Worm (Caenorhabditis elegans) whole organism, L1 larva: ENCODE measurements around the gene clec-182.

Experiments
- C16A3.4 ChIP-seq: fragments of 150-350 bp; optimal IDR thresholded peaks from 2 replicates; lab custom pipeline; 2014; ENCODE audit warnings: missing biosample characterization, missing genetic modification characterization
- C34B4.2 ChIP-seq: sonication (generic microtip); optimal IDR thresholded peaks from 2 replicates; lab custom pipeline; 2017; ENCODE audit warnings: mild to moderate bottlenecking, missing genetic modification characterization, missing compliant biosample characterization
- F16B12.6 ChIP-seq: fragments of 150-350 bp; optimal IDR thresholded peaks from 2 replicates; lab custom pipeline; 2014; ENCODE audit warnings: missing biosample characterization, missing genetic modification characterization
- alr-1 ChIP-seq: fragments of 200-800 bp; sonication (Bioruptor generic); optimal IDR thresholded peaks from 2 replicates; lab custom pipeline; 2018; ENCODE audit warnings: borderline replicate concordance, mild to moderate bottlenecking, missing genetic modification characterization, missing compliant biosample characterization
- aly-2 ChIP-seq: fragments of 150-350 bp; optimal IDR thresholded peaks from 2 replicates; lab custom pipeline; 2014; ENCODE audit warnings: missing biosample characterization, missing genetic modification characterization
- ama-1 ChIP-seq: fragments of 150-350 bp; optimal IDR thresholded peaks from 2 replicates; lab custom pipeline; 2014
- ceh-8 ChIP-seq: fragments of 200-800 bp; sonication (Bioruptor generic); optimal IDR thresholded peaks from 2 replicates; lab custom pipeline; 2018; ENCODE audit warnings: mild to moderate bottlenecking, missing genetic modification characterization, moderate library complexity, missing compliant biosample characterization
- ceh-88 ChIP-seq: fragments of 200-800 bp; sonication (Bioruptor generic); IDR thresholded peaks from 2 replicates; pipeline ENCODE4 v1.3.6; 2022; ENCODE audit warnings: missing genetic modification characterization, missing compliant biosample characterization
- ceh-90 ChIP-seq: sonication (generic microtip); optimal IDR thresholded peaks from 2 replicates; lab custom pipeline; 2016; ENCODE audit warnings: missing genetic modification characterization, missing compliant biosample characterization
- dpl-1 ChIP-seq, 3 experiments: fragments of 150-350 bp in 2 of 3; sonication (generic microtip) in 1 of 3; optimal IDR thresholded peaks; 2 replicates each; lab custom pipeline; 2014 to 2017; ENCODE audit warnings: missing biosample characterization in 3 of 3, missing genetic modification characterization in 3 of 3, missing genetic modification reagents in 3 of 3
- dsc-1 ChIP-seq: sonication (generic microtip); optimal IDR thresholded peaks from 2 replicates; lab custom pipeline; 2016; ENCODE audit warnings: mild to moderate bottlenecking, missing genetic modification characterization, missing compliant biosample characterization
- efl-1 ChIP-seq, 4 experiments: fragments of 150-350 bp; optimal IDR thresholded peaks in 3 of 4; peaks in 1 of 4; 1 replicate in 1 of 4; 2 replicates in 3 of 4; lab custom pipeline; 2014; ENCODE audit warnings: missing biosample characterization in 2 of 4, missing genetic modification characterization in 2 of 4, missing genetic modification reagents in 2 of 4
- elt-2 ChIP-seq: sonication (generic microtip); optimal IDR thresholded peaks from 2 replicates; lab custom pipeline; 2016; ENCODE audit warnings: missing genetic modification characterization, mild to moderate bottlenecking, inconsistent platforms, missing compliant biosample characterization, missing genetic modification reagents
- ets-5 ChIP-seq: fragments of 200-800 bp; sonication (Bioruptor generic); IDR thresholded peaks from 2 replicates; pipeline ENCODE4 v1.3.6; 2022; ENCODE audit warnings: missing genetic modification characterization, missing compliant biosample characterization
- hpl-2 ChIP-seq: fragments of 150-350 bp; optimal IDR thresholded peaks from 2 replicates; lab custom pipeline; 2014; ENCODE audit warnings: missing biosample characterization, missing genetic modification reagents, missing genetic modification characterization
- isw-1 ChIP-seq: fragments of 200-800 bp; sonication (Bioruptor generic); IDR thresholded peaks from 2 replicates; pipeline ENCODE4 v1.3.6; 2022; ENCODE audit warnings: missing genetic modification characterization, missing compliant biosample characterization
- jun-1 ChIP-seq: fragments of 150-350 bp; optimal IDR thresholded peaks from 2 replicates; lab custom pipeline; 2014; ENCODE audit warnings: missing biosample characterization, missing genetic modification reagents, missing genetic modification characterization
- lin-13 ChIP-seq: fragments of 150-350 bp; optimal IDR thresholded peaks from 2 replicates; lab custom pipeline; 2014; ENCODE audit warnings: missing biosample characterization, missing genetic modification reagents, missing genetic modification characterization
- lin-15B ChIP-seq: fragments of 150-350 bp; sonication (generic microtip); optimal IDR thresholded peaks from 3 replicates; lab custom pipeline; 2014; ENCODE audit warnings: missing biosample characterization, missing genetic modification characterization
- lin-35 ChIP-seq, 2 experiments: fragments of 150-350 bp; optimal IDR thresholded peaks; 2 replicates each; lab custom pipeline; 2014; ENCODE audit warnings: missing biosample characterization in 2 of 2, missing genetic modification characterization in 2 of 2, missing genetic modification reagents in 2 of 2
- lin-39 ChIP-seq: fragments of 150-350 bp; optimal IDR thresholded peaks from 2 replicates; lab custom pipeline; 2014; ENCODE audit warnings: missing biosample characterization, missing genetic modification reagents, missing genetic modification characterization
- lir-3 ChIP-seq: sonication (generic microtip); optimal IDR thresholded peaks from 2 replicates; lab custom pipeline; 2016; ENCODE audit warnings: mild to moderate bottlenecking, missing genetic modification characterization, moderate library complexity, missing compliant biosample characterization; ENCODE audit not compliant: poor library complexity
- mef-2 ChIP-seq: fragments of 150-350 bp; optimal IDR thresholded peaks from 2 replicates; lab custom pipeline; 2014; ENCODE audit warnings: missing biosample characterization, missing genetic modification characterization
- nhr-19 ChIP-seq: fragments of 200-800 bp; sonication (Bioruptor generic); conservative IDR thresholded peaks from 2 replicates; pipeline ENCODE4 v1.3.6; 2022; ENCODE audit warnings: missing genetic modification characterization, missing compliant biosample characterization
- nhr-20 ChIP-seq: sonication (generic microtip); optimal IDR thresholded peaks from 2 replicates; lab custom pipeline; 2016; ENCODE audit warnings: mild to moderate bottlenecking, missing genetic modification characterization, missing compliant biosample characterization
- nhr-28 ChIP-seq: fragments of 150-350 bp; optimal IDR thresholded peaks from 2 replicates; lab custom pipeline; 2014; ENCODE audit warnings: missing biosample characterization, missing genetic modification characterization
- nhr-47 ChIP-seq: sonication (generic microtip); optimal IDR thresholded peaks from 2 replicates; lab custom pipeline; 2016; ENCODE audit warnings: mild to moderate bottlenecking, missing genetic modification characterization, moderate library complexity, missing compliant biosample characterization
- nhr-76 ChIP-seq: sonication (generic microtip); optimal IDR thresholded peaks from 2 replicates; lab custom pipeline; 2017; ENCODE audit warnings: missing biosample characterization, missing genetic modification characterization
- nhr-77 ChIP-seq: fragments of 150-350 bp; optimal IDR thresholded peaks from 2 replicates; lab custom pipeline; 2014; ENCODE audit warnings: missing biosample characterization, missing genetic modification characterization
- nhr-90 ChIP-seq: sonication (generic microtip); optimal IDR thresholded peaks from 2 replicates; lab custom pipeline; 2016; ENCODE audit warnings: mild to moderate bottlenecking, missing genetic modification characterization, missing compliant biosample characterization; ENCODE audit not compliant: poor library complexity
- pax-3 ChIP-seq: fragments of 200-800 bp; sonication (Bioruptor generic); optimal IDR thresholded peaks from 2 replicates; lab custom pipeline; 2018; ENCODE audit warnings: mild to moderate bottlenecking, missing genetic modification characterization, moderate library complexity, missing compliant biosample characterization
- pqm-1 ChIP-seq: sonication (generic microtip); optimal IDR thresholded peaks from 3 replicates; lab custom pipeline; 2017; ENCODE audit warnings: missing biosample characterization, missing genetic modification characterization
- skn-1 ChIP-seq: fragments of 150-350 bp; optimal IDR thresholded peaks from 2 replicates; lab custom pipeline; 2014; ENCODE audit warnings: missing biosample characterization, missing genetic modification characterization
- snpc-4 ChIP-seq: fragments of 150-350 bp; optimal IDR thresholded peaks from 2 replicates; lab custom pipeline; 2014; ENCODE audit warnings: missing biosample characterization, missing genetic modification characterization
- snu-23 ChIP-seq: sonication (generic microtip); optimal IDR thresholded peaks from 2 replicates; lab custom pipeline; 2016; ENCODE audit warnings: missing genetic modification characterization, missing compliant biosample characterization
- sox-4 ChIP-seq: sonication (generic microtip); optimal IDR thresholded peaks from 2 replicates; lab custom pipeline; 2016; ENCODE audit warnings: missing genetic modification characterization, missing compliant biosample characterization
- unc-30 ChIP-seq: sonication (generic microtip); optimal IDR thresholded peaks from 2 replicates; lab custom pipeline; 2017; ENCODE audit warnings: missing biosample characterization, missing genetic modification characterization
- unc-62 ChIP-seq: fragments of 150-350 bp; optimal IDR thresholded peaks from 2 replicates; lab custom pipeline; 2014; ENCODE audit warnings: missing biosample characterization, missing genetic modification reagents, missing genetic modification characterization
- unc-98 ChIP-seq: fragments of 200-800 bp; sonication (Bioruptor generic); IDR thresholded peaks from 2 replicates; pipeline ENCODE4 v1.3.6; 2022; ENCODE audit warnings: missing genetic modification characterization, missing compliant biosample characterization
- zag-1 ChIP-seq: fragments of 150-350 bp; optimal IDR thresholded peaks from 2 replicates; lab custom pipeline; 2014; ENCODE audit warnings: missing biosample characterization, missing genetic modification characterization
- ztf-4 ChIP-seq: fragments of 150-350 bp; optimal IDR thresholded peaks from 2 replicates; lab custom pipeline; 2014; ENCODE audit warnings: missing biosample characterization, missing genetic modification characterization

The clec-182 gene

DNA sequence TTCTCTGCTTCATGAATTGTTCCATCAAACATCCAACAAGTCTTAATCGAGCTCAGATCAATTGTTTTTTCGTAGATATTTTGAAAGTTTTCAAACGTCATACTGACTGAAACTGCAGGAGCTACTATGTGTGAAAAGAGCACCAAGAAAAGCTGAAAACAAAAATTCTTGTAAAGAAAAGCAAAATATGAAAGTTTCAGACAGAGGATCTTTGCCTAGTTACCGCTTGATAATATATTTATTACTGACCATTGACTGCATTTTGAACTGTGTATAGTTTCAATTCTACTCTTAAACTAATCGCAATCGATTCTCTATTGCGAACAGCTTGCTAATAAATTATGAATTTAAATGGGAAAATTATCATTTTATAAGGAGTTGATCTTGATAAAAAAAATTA is at the start of gene clec-182:
clec-182 (minus strand) TSS at position 101 of the 400 bp plus-strand sequence.
- TF ChIP-seq ceh-90 (tag; lab: Kevin White, UChicago) (no peak), isw-1 (GFP tag; lab: Robert Waterston, UW) (no peak), unc-98 (no peak), ets-5 (GFP tag; lab: Robert Waterston, UW) (no peak)

ce11 chrIV:8847918-8848317 is 49.8 kb upstream of the clec-182 start, which contains the start of gene col-118:
TSS of gene col-118 (plus strand) at chrIV:8848218.
- TF ChIP-seq nhr-90 (tag; lab: Kevin White, UChicago) (no peak), snpc-4 (tag; lab: Kevin White, UChicago) (no peak), nhr-19 (GFP tag; lab: Robert Waterston, UW) (no peak), pqm-1 (tag; lab: Kevin White, UChicago) (no peak), snu-23 (no peak), alr-1 (tag; lab: Kevin White, UChicago) (no peak), C34B4.2 (tag; lab: Kevin White, UChicago) (no peak), ets-5 (GFP tag; lab: Robert Waterston, UW) (no peak), aly-2 (tag; lab: Kevin White, UChicago) (no peak), nhr-20 (no peak), sox-4 (tag; lab: Kevin White, UChicago) (no peak), C16A3.4 (tag; lab: Kevin White, UChicago) (no peak), ceh-8 (GFP tag; lab: Kevin White, UChicago) (no peak), ztf-4 (tag; lab: Kevin White, UChicago) (no peak)

ce11 chrIV:8845922-8846321 is 47.8 kb upstream of the clec-182 start:
- TF ChIP-seq lin-39 (tag; lab: Kevin White, UChicago) (no peak), efl-1 (optimal IDR thresholded peaks at IDR 0.05; lab: Kevin White, UChicago) (no peak), efl-1 (GFP tag; optimal IDR thresholded peaks at IDR 0.05 in 1 of 2; lab: Kevin White, UChicago) (peak in 1 of 2 experiments; percentile 50), elt-2 (tag; lab: Kevin White, UChicago) (peak; percentile 68)

DNA sequence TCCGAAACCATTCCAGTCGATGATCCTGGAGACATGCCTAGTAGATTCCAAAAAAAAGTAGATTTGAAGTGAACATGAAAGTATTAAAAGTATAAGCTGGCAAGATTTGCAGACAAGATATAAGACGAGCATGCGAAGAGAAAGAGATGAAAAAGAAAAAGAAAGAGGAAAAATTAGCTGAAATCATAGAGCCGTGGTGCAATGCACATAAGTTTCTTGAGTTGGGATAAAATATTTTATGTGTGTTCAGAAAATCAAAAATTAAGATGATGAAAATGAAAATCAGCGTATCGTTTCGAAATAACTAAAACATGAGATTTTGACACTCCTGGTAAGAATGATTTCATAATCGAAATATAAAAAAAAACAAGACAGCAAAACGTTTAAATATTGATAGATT is 46.3 kb upstream of the clec-182 start, which contains the start of gene T11B7.2:
T11B7.2 (minus strand) TSS at position 101 of the 400 bp plus-strand sequence.
- TF ChIP-seq mef-2 (tag; lab: Kevin White, UChicago) (no peak), nhr-76 (tag; lab: Kevin White, UChicago) (no peak), dsc-1 (tag; lab: Kevin White, UChicago) (peak; percentile 1), dpl-1 (GFP tag; optimal IDR thresholded peaks at IDR 0.05; lab: Kevin White, UChicago) (no peak), unc-30 (no peak), lir-3 (tag; lab: Kevin White, UChicago) (no peak), pax-3 (tag; lab: Kevin White, UChicago) (no peak), ceh-88 (no peak), nhr-77 (tag; lab: Kevin White, UChicago) (no peak), pqm-1 (tag; lab: Kevin White, UChicago) (no peak), sox-4 (tag; lab: Kevin White, UChicago) (no peak), alr-1 (tag; lab: Kevin White, UChicago) (no peak), lin-13 (GFP tag; lab: Kevin White, UChicago) (no peak), ets-5 (GFP tag; lab: Robert Waterston, UW) (no peak), efl-1 (optimal IDR thresholded peaks at IDR 0.05; lab: Kevin White, UChicago) (no peak), efl-1 (GFP tag; optimal IDR thresholded peaks at IDR 0.05 in 1 of 2; lab: Kevin White, UChicago) (peak in 1 of 2 experiments; percentile 11), F16B12.6 (tag; lab: Kevin White, UChicago) (no peak)
- TF ChIP-seq, all 84 proteins: peak for 2

DNA sequence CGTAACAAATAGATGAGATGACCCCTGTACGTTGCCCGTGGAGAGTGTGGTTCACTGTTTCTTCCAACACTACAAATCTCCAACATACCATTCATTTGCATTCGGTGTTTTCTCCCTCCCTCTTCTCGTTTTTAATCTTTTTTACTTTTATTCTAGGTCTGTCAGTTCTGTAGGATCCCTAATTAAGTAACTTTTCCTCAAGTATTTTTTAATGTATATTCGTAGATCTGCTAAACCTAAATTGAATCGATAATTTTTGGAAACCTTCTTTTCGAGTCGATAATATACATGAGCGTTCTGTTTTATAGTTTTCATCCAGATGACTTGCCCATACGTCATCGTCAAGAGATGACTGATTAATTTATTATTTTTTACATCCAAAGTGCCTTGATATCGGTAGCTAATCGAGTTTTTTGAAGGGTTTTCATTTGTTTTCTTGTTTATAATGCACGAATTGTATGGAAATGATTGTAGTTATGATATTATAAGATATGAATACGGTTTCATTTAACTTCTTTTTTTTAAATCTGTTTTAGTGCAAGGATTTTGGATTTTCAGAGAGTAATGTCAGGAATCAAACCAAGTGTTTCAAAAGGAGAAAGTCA is 42.1 kb upstream of the clec-182 start, which contains the start of the genes T28C6.11 and T11B7.1:
T28C6.11 (minus strand) TSS at position 101 of the 605 bp plus-strand sequence.
T11B7.1 (plus strand) TSS at position 555 of the 605 bp plus-strand sequence.
- TF ChIP-seq lin-15B (tag; lab: Kevin White, UChicago) (no peak), isw-1 (GFP tag; lab: Robert Waterston, UW) (no peak), nhr-47 (no peak), unc-98 (no peak), unc-62 (GFP tag; lab: Kevin White, UChicago) (no peak), skn-1 (tag; lab: Kevin White, UChicago) (no peak), nhr-28 (no peak), aly-2 (tag; lab: Kevin White, UChicago) (no peak), pax-3 (tag; lab: Kevin White, UChicago) (no peak), ama-1 (no peak), lin-35 (GFP tag; optimal IDR thresholded peaks at IDR 0.05; lab: Kevin White, UChicago) (no peak), efl-1 (optimal IDR thresholded peaks at IDR 0.05; lab: Kevin White, UChicago) (no peak), efl-1 (GFP tag; optimal IDR thresholded peaks at IDR 0.05 in 1 of 2; lab: Kevin White, UChicago) (no peak), nhr-76 (tag; lab: Kevin White, UChicago) (no peak), jun-1 (tag; lab: Kevin White, UChicago) (no peak), dsc-1 (tag; lab: Kevin White, UChicago) (no peak), zag-1 (tag; lab: Kevin White, UChicago) (no peak), hpl-2 (GFP tag; lab: Kevin White, UChicago) (no peak), ceh-88 (no peak)
